Fruit fly (Drosophila melanogaster): Measurements from ENCODE around the gene PIG-Wa.

PIG-Wa gene

dm6 chr2L:2365655-2366214 is 17.3 kb upstream of the PIG-Wa start (continued):
- peak; percentile 2 for TF ChIP-seq corto (GFP tag; optimal IDR thresholded peaks at IDR 0.05)
- TF ChIP-seq twi (tag; optimal IDR thresholded peaks at IDR 0.05) = no peak
- no peak for TF ChIP-seq pfk (GFP tag; optimal IDR thresholded peaks at IDR 0.05)
- no peak for TF ChIP-seq repo (GFP tag; optimal IDR thresholded peaks at IDR 0.05)
- no peak for TF ChIP-seq CG10462 (GFP tag; optimal IDR thresholded peaks at IDR 0.05)
- TF ChIP-seq Hey (tag; optimal IDR thresholded peaks at IDR 0.05) = no peak
- no peak for TF ChIP-seq hkb (optimal IDR thresholded peaks at IDR 0.05)
- TF ChIP-seq hkb (GFP tag; IDR thresholded peaks at IDR 0.05) = no peak
- TF ChIP-seq CG7372 (GFP tag; IDR thresholded peaks at IDR 0.05) = no peak
- no peak for TF ChIP-seq CG1024 (GFP tag; IDR thresholded peaks at IDR 0.05)
- no peak for TF ChIP-seq CG17912 (GFP tag; optimal IDR thresholded peaks at IDR 0.05)
- TF ChIP-seq Trl (optimal IDR thresholded peaks at IDR 0.05) = no peak
- no peak for TF ChIP-seq Trl (GFP tag; optimal IDR thresholded peaks at IDR 0.05)
- TF ChIP-seq chif (GFP tag; optimal IDR thresholded peaks at IDR 0.05) = no peak
- TF ChIP-seq CG12155 (GFP tag; optimal IDR thresholded peaks at IDR 0.05) = no peak
- no peak for TF ChIP-seq nerfin-1 (tag; optimal IDR thresholded peaks at IDR 0.05)
- TF ChIP-seq CG16863 (GFP tag; optimal IDR thresholded peaks at IDR 0.05) = no peak
- TF ChIP-seq Gsc (GFP tag; IDR thresholded peaks at IDR 0.05) = no peak
- TF ChIP-seq Sry-β (GFP tag; optimal IDR thresholded peaks at IDR 0.05) = no peak
- no peak for TF ChIP-seq CG16779 (GFP tag; IDR thresholded peaks at IDR 0.05)
- no peak for TF ChIP-seq bowl (GFP tag; IDR thresholded peaks at IDR 0.05)
- TF ChIP-seq Nf-YA (GFP tag; IDR thresholded peaks at IDR 0.05) = no peak
- no peak for TF ChIP-seq zfh1 (GFP tag; IDR thresholded peaks at IDR 0.05)
- TF ChIP-seq sisA (GFP tag; IDR thresholded peaks at IDR 0.05) = peak; percentile 24; the same call in 1 of the 2 replicates
- TF ChIP-seq sens (GFP tag) = peak; percentile 80
- no peak for TF ChIP-seq CG10543 (GFP tag; optimal IDR thresholded peaks at IDR 0.05)
- no peak for TF ChIP-seq Tbp (GFP tag; optimal IDR thresholded peaks at IDR 0.05)
- no peak for TF ChIP-seq az2 (GFP tag; optimal IDR thresholded peaks at IDR 0.05)
- no peak for TF ChIP-seq CG11695 (GFP tag; IDR thresholded peaks at IDR 0.05)
- TF ChIP-seq ewg (GFP tag; optimal IDR thresholded peaks at IDR 0.05) = no peak
- TF ChIP-seq pan (optimal IDR thresholded peaks at IDR 0.05) = no peak
- no peak for TF ChIP-seq pan (GFP tag; optimal IDR thresholded peaks at IDR 0.05 in 1 of 2, IDR thresholded peaks at IDR 0.05 in 1 of 2)
- TF ChIP-seq Hmr (GFP tag; optimal IDR thresholded peaks at IDR 0.05) = no peak
- TF ChIP-seq CG12299 (tag; optimal IDR thresholded peaks at IDR 0.05) = no peak
- TF ChIP-seq nmo (GFP tag; optimal IDR thresholded peaks at IDR 0.05) = no peak
- TF ChIP-seq crc (GFP tag; optimal IDR thresholded peaks at IDR 0.05) = no peak
- TF ChIP-seq sc (optimal IDR thresholded peaks at IDR 0.05) = no peak
- TF ChIP-seq sc (GFP tag; optimal IDR thresholded peaks at IDR 0.05) = no peak
- TF ChIP-seq CG10366 (GFP tag; IDR thresholded peaks at IDR 0.05) = no peak
- TF ChIP-seq Dad (GFP tag; optimal IDR thresholded peaks at IDR 0.05) = no peak
- peak; percentile 6 for TF ChIP-seq CG17359 (tag; optimal IDR thresholded peaks at IDR 0.05)
- no peak for TF ChIP-seq odd (GFP tag; optimal IDR thresholded peaks at IDR 0.05)
- TF ChIP-seq chm (GFP tag; IDR thresholded peaks at IDR 0.05) = no peak
- no peak for TF ChIP-seq CG6854 (GFP tag; optimal IDR thresholded peaks at IDR 0.05)
- no peak for TF ChIP-seq CG4730 (GFP tag; IDR thresholded peaks at IDR 0.05)
- no peak for TF ChIP-seq CG14441 (GFP tag; IDR thresholded peaks at IDR 0.05)
- TF ChIP-seq CG7987 (GFP tag; optimal IDR thresholded peaks at IDR 0.05) = no peak
- no peak for TF ChIP-seq oc (tag; optimal IDR thresholded peaks at IDR 0.05)
- TF ChIP-seq CG13287 (GFP tag; IDR thresholded peaks at IDR 0.05; ENCODE audit: partially characterized antibody) = no peak
- TF ChIP-seq CG34376 (GFP tag; optimal IDR thresholded peaks at IDR 0.05) = no peak
- TF ChIP-seq trem (tag; optimal IDR thresholded peaks at IDR 0.05) = no peak
- no peak for TF ChIP-seq yki (optimal IDR thresholded peaks at IDR 0.05)
- TF ChIP-seq usp (GFP tag; optimal IDR thresholded peaks at IDR 0.05) = no peak
- no peak for TF ChIP-seq CrebB (tag; optimal IDR thresholded peaks at IDR 0.05)
